Worm (Caenorhabditis elegans): Measurements from ENCODE around the gene F28H7.2.

The F28H7.2 gene

ce11 chrV:10798090-10798489 lies 50.4 kb downstream of the F28H7.2 start, which contains the start of gene srh-184:
Gene srh-184 (minus strand): TSS chrV:10798190.
- TF ChIP-seq flt-1 (GFP tag; IDR thresholded peaks at IDR 0.05) (no peak), scrt-1 (GFP tag; IDR thresholded peaks at IDR 0.05) (no peak)
